Worm (Caenorhabditis elegans): ENCODE data around the gene tric-1B.2.

Gene tric-1B.2

ce11 chrII:12303142-12303541 lies 24.0 kb upstream of the tric-1B.2 start, which contains the start of gene sre-50:
sre-50 (plus strand) TSS chrII:12303525.
- TF ChIP-seq lin-13 (GFP tag; optimal IDR thresholded peaks at IDR 0.05): no peak
- TF ChIP-seq ztf-11 (tag; optimal IDR thresholded peaks at IDR 0.05): no peak
- TF ChIP-seq R02D3.7 (tag; optimal IDR thresholded peaks at IDR 0.05): no peak
- no peak for TF ChIP-seq nhr-129 (tag; optimal IDR thresholded peaks at IDR 0.05)
- no peak for TF ChIP-seq nhr-25 (tag; optimal IDR thresholded peaks at IDR 0.05)
- TF ChIP-seq lsy-2 (tag; optimal IDR thresholded peaks at IDR 0.05): no peak
- TF ChIP-seq mdl-1 (tag; optimal IDR thresholded peaks at IDR 0.05): no peak
- no peak for TF ChIP-seq nhr-10 (tag; optimal IDR thresholded peaks at IDR 0.05)
- TF ChIP-seq Y55F3AM.14 (GFP tag; optimal IDR thresholded peaks at IDR 0.05): no peak
- TF ChIP-seq alr-1 (tag; optimal IDR thresholded peaks at IDR 0.05): no peak
- TF ChIP-seq mbf-1 (tag; optimal IDR thresholded peaks at IDR 0.05): no peak
- TF ChIP-seq dmd-4 (tag; optimal IDR thresholded peaks at IDR 0.05): no peak
- no peak for TF ChIP-seq nhr-21 (tag; optimal IDR thresholded peaks at IDR 0.05)
- TF ChIP-seq lin-11 (tag; optimal IDR thresholded peaks at IDR 0.05): no peak
- TF ChIP-seq elt-3 (tag; optimal IDR thresholded peaks at IDR 0.05): no peak
- TF ChIP-seq nhr-12 (tag; optimal IDR thresholded peaks at IDR 0.05): no peak
- no peak for TF ChIP-seq sem-4 (tag; optimal IDR thresholded peaks at IDR 0.05)
- no peak for TF ChIP-seq elt-1 (tag; optimal IDR thresholded peaks at IDR 0.05)
- no peak for TF ChIP-seq egl-27 (tag; optimal IDR thresholded peaks at IDR 0.05)
- TF ChIP-seq peb-1 (tag; optimal IDR thresholded peaks at IDR 0.05): no peak

- TF ChIP-seq lin-11 (tag; optimal IDR thresholded peaks at IDR 0.05): no peak
- TF ChIP-seq sem-4 (tag; optimal IDR thresholded peaks at IDR 0.05): no peak
- no peak for TF ChIP-seq elt-3 (tag; optimal IDR thresholded peaks at IDR 0.05)
- no peak for TF ChIP-seq F13H6.1 (tag; optimal IDR thresholded peaks at IDR 0.05)
These were observed 23.2 kb upstream of the tric-1B.2 start, which contains the start of gene C50E10.1 for ce11 chrII:12302354-12302753. C50E10.1 (minus strand) TSS chrII:12302454.

ce11 chrII:12301233-12301632 lies 22.0 kb upstream of the tric-1B.2 start:
- no peak for TF ChIP-seq nhr-11 (tag; optimal IDR thresholded peaks at IDR 0.05)
- TF ChIP-seq egl-27 (tag; optimal IDR thresholded peaks at IDR 0.05): no peak
- no peak for TF ChIP-seq sma-9 (GFP tag; optimal IDR thresholded peaks at IDR 0.05)
- TF ChIP-seq sma-9 (tag; optimal IDR thresholded peaks at IDR 0.05): no peak
- TF ChIP-seq gmeb-1 (tag; optimal IDR thresholded peaks at IDR 0.05): no peak
- TF ChIP-seq unc-62 (GFP tag; optimal IDR thresholded peaks at IDR 0.05): no peak
- no peak for TF ChIP-seq nhr-21 (tag; optimal IDR thresholded peaks at IDR 0.05)
- TF ChIP-seq elt-1 (tag; optimal IDR thresholded peaks at IDR 0.05): no peak
- TF ChIP-seq nhr-77 (tag; optimal IDR thresholded peaks at IDR 0.05): no peak
- TF ChIP-seq lin-11 (tag; optimal IDR thresholded peaks at IDR 0.05): no peak
- TF ChIP-seq R02D3.7 (tag; optimal IDR thresholded peaks at IDR 0.05): no peak
- no peak for TF ChIP-seq ceh-82 (tag; optimal IDR thresholded peaks at IDR 0.05)
- TF ChIP-seq nhr-12 (tag; optimal IDR thresholded peaks at IDR 0.05): no peak
- no peak for TF ChIP-seq mdl-1 (tag; optimal IDR thresholded peaks at IDR 0.05)
- no peak for TF ChIP-seq nhr-237 (tag; optimal IDR thresholded peaks at IDR 0.05)

- TF ChIP-seq ztf-11 (tag; optimal IDR thresholded peaks at IDR 0.05) (no peak), nhr-6 (tag; optimal IDR thresholded peaks at IDR 0.05) (no peak), unc-62 (GFP tag; optimal IDR thresholded peaks at IDR 0.05) (no peak), mdl-1 (tag; optimal IDR thresholded peaks at IDR 0.05) (no peak), mbf-1 (tag; optimal IDR thresholded peaks at IDR 0.05) (no peak), lin-13 (GFP tag; optimal IDR thresholded peaks at IDR 0.05) (no peak), mab-5 (tag; optimal IDR thresholded peaks at IDR 0.05) (no peak), nhr-10 (tag; optimal IDR thresholded peaks at IDR 0.05) (no peak), alr-1 (tag; optimal IDR thresholded peaks at IDR 0.05) (no peak), nhr-25 (tag; optimal IDR thresholded peaks at IDR 0.05) (no peak), ZK546.5 (tag; optimal IDR thresholded peaks at IDR 0.05) (no peak), nhr-23 (tag; optimal IDR thresholded peaks at IDR 0.05) (no peak), ztf-1 (GFP tag; conservative IDR thresholded peaks at IDR 0.05) (no peak), dmd-4 (tag; optimal IDR thresholded peaks at IDR 0.05) (no peak), R02D3.7 (tag; optimal IDR thresholded peaks at IDR 0.05) (no peak), ceh-82 (tag; optimal IDR thresholded peaks at IDR 0.05) (no peak)
These were observed 21.5 kb upstream of the tric-1B.2 start for ce11 chrII:12300680-12301079.

ce11 chrII:12296591-12296990 lies 17.4 kb upstream of the tric-1B.2 start:
- TF ChIP-seq lin-13 (GFP tag; optimal IDR thresholded peaks at IDR 0.05) (no peak), Y55F3AM.14 (GFP tag; optimal IDR thresholded peaks at IDR 0.05) (no peak), ZK546.5 (tag; optimal IDR thresholded peaks at IDR 0.05) (no peak), blmp-1 (tag; optimal IDR thresholded peaks at IDR 0.05; ENCODE audit: insufficient read depth) (no peak), nhr-11 (tag; optimal IDR thresholded peaks at IDR 0.05) (no peak), unc-55 (GFP tag; optimal IDR thresholded peaks at IDR 0.05) (no peak), sem-4 (tag; optimal IDR thresholded peaks at IDR 0.05) (no peak), peb-1 (tag; optimal IDR thresholded peaks at IDR 0.05) (no peak), nhr-10 (tag; optimal IDR thresholded peaks at IDR 0.05) (no peak), nhr-129 (tag; optimal IDR thresholded peaks at IDR 0.05) (no peak), lsy-2 (tag; optimal IDR thresholded peaks at IDR 0.05) (no peak), crh-2 (tag; optimal IDR thresholded peaks at IDR 0.05) (no peak), skn-1 (tag; optimal IDR thresholded peaks at IDR 0.05) (no peak), dmd-4 (tag; optimal IDR thresholded peaks at IDR 0.05) (no peak), lin-39 (tag; optimal IDR thresholded peaks at IDR 0.05) (no peak), ceh-16 (tag; optimal IDR thresholded peaks at IDR 0.05) (no peak), R02D3.7 (tag; optimal IDR thresholded peaks at IDR 0.05) (no peak), nhr-6 (tag; optimal IDR thresholded peaks at IDR 0.05) (no peak)
